Fruit fly (Drosophila melanogaster): Measurements from ENCODE around the gene crb.

Gene crb

DNA sequence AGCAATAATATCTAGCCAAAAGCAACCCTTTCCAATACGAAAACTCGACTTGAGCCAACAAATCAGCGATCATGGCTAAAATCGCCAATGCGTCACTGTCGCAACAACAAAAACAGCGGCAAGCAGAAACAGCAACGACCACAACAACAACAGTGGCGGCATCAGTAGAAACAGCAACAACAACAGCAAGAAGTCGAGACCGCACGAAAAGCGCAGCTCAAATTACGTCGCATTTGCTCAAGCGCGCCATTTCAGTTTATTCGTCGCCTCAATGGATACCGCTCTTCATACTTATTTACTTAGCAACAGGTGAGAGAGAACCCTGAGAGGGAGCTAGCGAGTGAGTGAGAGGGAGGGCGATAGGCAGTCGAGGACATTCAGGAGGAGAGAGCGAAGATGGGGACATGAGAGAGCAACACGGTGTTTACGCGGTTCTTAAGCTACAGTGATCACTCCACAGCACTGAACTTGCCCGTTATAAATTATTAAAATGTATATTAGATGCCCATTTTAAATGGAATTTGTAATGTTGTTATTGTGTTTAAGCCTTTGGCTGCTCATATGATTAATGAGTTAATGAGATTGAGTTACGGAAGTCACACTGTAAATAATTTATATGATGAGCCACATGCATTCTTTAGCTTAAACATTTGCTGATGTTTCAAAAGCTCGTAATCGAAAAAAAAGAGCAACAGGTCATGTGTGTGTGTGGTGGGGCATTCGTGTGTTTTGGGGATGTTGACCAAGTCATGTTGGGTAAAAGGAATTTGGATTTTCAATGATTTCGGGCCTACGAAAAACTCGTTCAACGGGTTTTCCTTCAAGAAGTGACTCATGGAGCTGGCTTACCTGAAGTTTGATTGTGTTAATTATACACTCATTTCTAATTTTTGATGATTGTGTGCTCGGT lies 933 bp downstream of the crb start (continued):
- TF ChIP-seq H2.0 (GFP tag; IDR thresholded peaks at IDR 0.05), result peak; percentile 87
- peak; percentile 56 for TF ChIP-seq CG4854 (GFP tag; optimal IDR thresholded peaks at IDR 0.05)
- TF ChIP-seq mam (GFP tag; optimal IDR thresholded peaks at IDR 0.05), result peak; percentile 75
- TF ChIP-seq Vsx1 (GFP tag; optimal IDR thresholded peaks at IDR 0.05), result peak; percentile 70
- TF ChIP-seq CG9609 (GFP tag; optimal IDR thresholded peaks at IDR 0.05), result peak; percentile 46
- TF ChIP-seq bcd (GFP tag; optimal IDR thresholded peaks at IDR 0.05), result peak; percentile 66
- TF ChIP-seq vnd (GFP tag; IDR thresholded peaks at IDR 0.05; ENCODE audit: partially characterized antibody), result no peak
- no peak for TF ChIP-seq Dip2 (GFP tag; IDR thresholded peaks at IDR 0.05)
- peak; percentile 87 for TF ChIP-seq unpg (GFP tag; optimal IDR thresholded peaks at IDR 0.05)
- TF ChIP-seq pho (GFP tag; optimal IDR thresholded peaks at IDR 0.05), result peak; percentile 59
- peak; percentile 79 for TF ChIP-seq CG8765 (GFP tag; IDR thresholded peaks at IDR 0.05)
- 0 out of 3 replicates have a peak, but pooled peaks have one; percentile 54 for TF ChIP-seq C15 (GFP tag; IDR thresholded peaks at IDR 0.05)
- peak; percentile 30 to 82 for TF ChIP-seq chif (GFP tag; optimal IDR thresholded peaks at IDR 0.05)
- TF ChIP-seq eyg (GFP tag; optimal IDR thresholded peaks at IDR 0.05), result peak; percentile 32
- TF ChIP-seq ERR (GFP tag; optimal IDR thresholded peaks at IDR 0.05), result peak; percentile 49
- TF ChIP-seq Hr78 (GFP tag; optimal IDR thresholded peaks at IDR 0.05), result no peak
- peak; percentile 65 for TF ChIP-seq slp2 (GFP tag; optimal IDR thresholded peaks at IDR 0.05)
- peak; percentile 65 for TF ChIP-seq chn (GFP tag; optimal IDR thresholded peaks at IDR 0.05)
- no peak for TF ChIP-seq hbn (GFP tag; IDR thresholded peaks at IDR 0.05; ENCODE audit: partially characterized antibody)
- TF ChIP-seq sug (tag; optimal IDR thresholded peaks at IDR 0.05), result peak; percentile 60
- TF ChIP-seq trh (GFP tag; optimal IDR thresholded peaks at IDR 0.05), result peak; percentile 6
- TF ChIP-seq Sry-δ (GFP tag; optimal IDR thresholded peaks at IDR 0.05), result peak; percentile 11
- peak; percentile 96 for TF ChIP-seq sens (GFP tag)
- TF ChIP-seq stc (GFP tag; IDR thresholded peaks at IDR 0.05), result peak; percentile 75
- TF ChIP-seq odd (GFP tag; optimal IDR thresholded peaks at IDR 0.05), result peak; percentile 66
- TF ChIP-seq CG8388 (GFP tag; optimal IDR thresholded peaks at IDR 0.05), result peak; percentile 65
- peak; percentile 41; the same call in 1 of the 2 replicates for TF ChIP-seq dimm (GFP tag; IDR thresholded peaks at IDR 0.05)
- TF ChIP-seq CG12391 (tag; optimal IDR thresholded peaks at IDR 0.05), result peak; percentile 80
- peak; percentile 42 for TF ChIP-seq tx (GFP tag; optimal IDR thresholded peaks at IDR 0.05)
- TF ChIP-seq sna (GFP tag; IDR thresholded peaks at IDR 0.05; ENCODE audit: partially characterized antibody), result no peak
- TF ChIP-seq ara (GFP tag; IDR thresholded peaks at IDR 0.05), result peak; percentile 87
- TF ChIP-seq Jarid2 (GFP tag; optimal IDR thresholded peaks at IDR 0.05), result no peak
- peak; percentile 87 for TF ChIP-seq row (GFP tag; IDR thresholded peaks at IDR 0.05)
- no peak for TF ChIP-seq ftz-f1 (GFP tag; optimal IDR thresholded peaks at IDR 0.05)
- TF ChIP-seq ssp (GFP tag; IDR thresholded peaks at IDR 0.05), result peak; percentile 46
- peak; percentile 82 to 90 for TF ChIP-seq bsh (GFP tag; optimal IDR thresholded peaks at IDR 0.05)
- TF ChIP-seq NK7.1 (GFP tag; optimal IDR thresholded peaks at IDR 0.05), result peak; percentile 69
- TF ChIP-seq tup (GFP tag; optimal IDR thresholded peaks at IDR 0.05), result peak; percentile 61
- no peak for TF ChIP-seq CG1024 (GFP tag; IDR thresholded peaks at IDR 0.05)
- TF ChIP-seq sr (GFP tag; IDR thresholded peaks at IDR 0.05), result no peak
- TF ChIP-seq Dad (GFP tag; optimal IDR thresholded peaks at IDR 0.05), result peak; percentile 35
- no peak for TF ChIP-seq CG7963 (GFP tag; IDR thresholded peaks at IDR 0.05; ENCODE audit: partially characterized antibody)
- TF ChIP-seq Dref (GFP tag; IDR thresholded peaks at IDR 0.05), result no peak
- TF ChIP-seq CoRest (tag; optimal IDR thresholded peaks at IDR 0.05), result peak; percentile 85
- TF ChIP-seq knrl (GFP tag; IDR thresholded peaks at IDR 0.05; ENCODE audit: partially characterized antibody), result no peak
- peak; percentile 41 for TF ChIP-seq pb (GFP tag; optimal IDR thresholded peaks at IDR 0.05)
- TF ChIP-seq Tbp (GFP tag; optimal IDR thresholded peaks at IDR 0.05), result no peak
- peak; percentile 18 for TF ChIP-seq run (tag; optimal IDR thresholded peaks at IDR 0.05)
- peak; percentile 60 for TF ChIP-seq CG17568 (GFP tag; optimal IDR thresholded peaks at IDR 0.05)

All from whole organism, embryonic.